Fruit fly (Drosophila melanogaster) whole organism, prepupa: Measurements from ENCODE around the gene CG14006.
A peak's percentile ranks its signal among the peaks of the same experiment; 100 is the strongest.

Source experiments
- CG3032 ChIP-seq: fragments of 200-800 bp; optimal IDR thresholded peaks from 2 replicates; lab custom pipeline; 2019; ENCODE audit warnings: missing biosample characterization, mild to moderate bottlenecking, missing genetic modification characterization, moderate library complexity
- Hr38 ChIP-seq: sonication (Bioruptor generic); optimal IDR thresholded peaks from 2 replicates; lab custom pipeline; 2016; ENCODE audit warnings: missing biosample characterization, missing genetic modification characterization
- Met ChIP-seq: fragments of 200-800 bp; sonication (Bioruptor generic); optimal IDR thresholded peaks from 3 replicates; lab custom pipeline; 2016; ENCODE audit warnings: missing biosample characterization, missing genetic modification characterization
- Sox102F ChIP-seq: fragments of 200-800 bp; sonication (Bioruptor generic); optimal IDR thresholded peaks from 2 replicates; lab custom pipeline; 2016; ENCODE audit warnings: missing biosample characterization, mild to moderate bottlenecking, missing genetic modification characterization
- acj6 ChIP-seq: fragments of 200-800 bp; sonication (Bioruptor generic); optimal IDR thresholded peaks from 3 replicates; lab custom pipeline; 2016; ENCODE audit warnings: missing biosample characterization, missing genetic modification characterization
- net ChIP-seq: fragments of 200-800 bp; sonication (Bioruptor generic); optimal IDR thresholded peaks from 3 replicates; lab custom pipeline; 2016; ENCODE audit warnings: missing biosample characterization, missing genetic modification characterization
- ss ChIP-seq, 2 experiments: fragments of 200-800 bp; sonication (Bioruptor generic); optimal IDR thresholded peaks; 2 replicates in 1 of 2; 3 replicates in 1 of 2; lab custom pipeline; 2017 to 2018; ENCODE audit warnings: mild to moderate bottlenecking in 2 of 2, missing biosample characterization in 2 of 2, missing genetic modification characterization in 2 of 2, moderate library complexity in 1 of 2

DNA sequence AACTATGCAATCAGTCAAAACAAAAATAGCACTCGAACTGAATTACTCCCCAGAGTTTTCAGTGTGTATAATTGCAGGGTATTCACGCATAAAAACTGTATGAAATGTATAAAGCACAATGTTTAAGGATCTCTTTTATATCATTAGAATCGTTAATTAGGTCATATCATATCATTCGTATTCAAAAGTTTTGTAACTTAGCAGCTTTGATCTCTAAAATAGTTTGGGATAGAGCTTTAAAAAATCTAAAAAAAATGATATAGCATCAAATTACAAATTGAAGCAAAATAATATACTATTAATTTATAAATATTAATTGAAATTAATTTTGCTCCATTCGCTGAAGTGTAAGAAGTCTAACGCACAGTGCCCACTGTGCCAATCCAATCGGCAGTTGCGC, 1.8 kb upstream of the CG14006 start:
- TF ChIP-seq CG3032 (tag; lab: Kevin White, UChicago) (peak; percentile 3), ss (GFP tag; optimal IDR thresholded peaks at IDR 0.05; lab: Kevin White, UChicago) (no peak), Hr38 (GFP tag; lab: Kevin White, UChicago) (no peak), acj6 (peak; percentile 40), Sox102F (GFP tag; lab: Kevin White, UChicago) (no peak), net (GFP tag; lab: Kevin White, UChicago) (peak; percentile 11), Met (GFP tag; lab: Kevin White, UChicago) (no peak)
